Worm (Caenorhabditis elegans) whole organism, L1 larva: ENCODE data around the gene hex-5.

ENCODE experiments used
- C04F5.9 ChIP-seq: sonication (generic microtip); optimal IDR thresholded peaks from 2 replicates; lab custom pipeline; 2016; ENCODE audit warnings: missing genetic modification characterization, missing compliant biosample characterization
- C16A3.4 ChIP-seq: fragments of 150-350 bp; optimal IDR thresholded peaks from 2 replicates; lab custom pipeline; 2014; ENCODE audit warnings: missing biosample characterization, missing genetic modification characterization
- C34B4.2 ChIP-seq: sonication (generic microtip); optimal IDR thresholded peaks from 2 replicates; lab custom pipeline; 2017; ENCODE audit warnings: mild to moderate bottlenecking, missing genetic modification characterization, missing compliant biosample characterization
- Y116A8C.19 ChIP-seq: sonication (generic microtip); optimal IDR thresholded peaks from 2 replicates; lab custom pipeline; 2016; ENCODE audit warnings: missing compliant biosample characterization, missing genetic modification characterization, borderline replicate concordance
- blmp-1 ChIP-seq: fragments of 150-350 bp; optimal IDR thresholded peaks from 2 replicates; lab custom pipeline; 2014; ENCODE audit warnings: missing biosample characterization, missing genetic modification characterization
- ceh-63 ChIP-seq: fragments of 200-800 bp; sonication (Bioruptor generic); optimal IDR thresholded peaks from 2 replicates; lab custom pipeline; 2018; ENCODE audit warnings: mild to moderate bottlenecking, missing genetic modification characterization, missing compliant biosample characterization
- ceh-82 ChIP-seq, 3 experiments: fragments of 150-350 bp in 1 of 3; sonication (generic microtip) in 2 of 3; optimal IDR thresholded peaks; 2 replicates each; lab custom pipeline; 2014 to 2017; ENCODE audit warnings: missing biosample characterization in 3 of 3, missing genetic modification characterization in 3 of 3
- ceh-88 ChIP-seq: fragments of 200-800 bp; sonication (Bioruptor generic); IDR thresholded peaks from 2 replicates; pipeline ENCODE4 v1.3.6; 2022; ENCODE audit warnings: missing genetic modification characterization, missing compliant biosample characterization
- ceh-90 ChIP-seq: sonication (generic microtip); optimal IDR thresholded peaks from 2 replicates; lab custom pipeline; 2016; ENCODE audit warnings: missing genetic modification characterization, missing compliant biosample characterization
- efl-3 ChIP-seq: fragments of 200-800 bp; sonication (Bioruptor generic); optimal IDR thresholded peaks from 2 replicates; lab custom pipeline; 2018; ENCODE audit warnings: mild to moderate bottlenecking, missing genetic modification characterization, missing compliant biosample characterization
- egl-27 ChIP-seq, 2 experiments: fragments of 150-350 bp in 1 of 2; sonication (generic microtip); optimal IDR thresholded peaks; 3 replicates each; lab custom pipeline; 2017 to 2018; ENCODE audit warnings: missing biosample characterization in 2 of 2, missing genetic modification characterization in 2 of 2, missing genetic modification reagents in 2 of 2
- elt-2 ChIP-seq: sonication (generic microtip); optimal IDR thresholded peaks from 2 replicates; lab custom pipeline; 2016; ENCODE audit warnings: missing genetic modification characterization, mild to moderate bottlenecking, inconsistent platforms, missing compliant biosample characterization, missing genetic modification reagents
- elt-3 ChIP-seq, 6 experiments: fragments of 150-350 bp in 1 of 6; sonication (generic microtip); optimal IDR thresholded peaks; 2 replicates each; lab custom pipeline; 2017 to 2018; ENCODE audit warnings: missing biosample characterization in 6 of 6, missing genetic modification characterization in 6 of 6, inconsistent platforms in 1 of 6
- fkh-10 ChIP-seq: sonication (generic microtip); optimal IDR thresholded peaks from 2 replicates; lab custom pipeline; 2017; ENCODE audit warnings: missing biosample characterization, missing genetic modification reagents, missing genetic modification characterization
- fkh-4 ChIP-seq: sonication (generic microtip); optimal IDR thresholded peaks from 2 replicates; lab custom pipeline; 2016; ENCODE audit warnings: missing compliant biosample characterization, missing genetic modification characterization, borderline replicate concordance
- fkh-8 ChIP-seq: sonication (generic microtip); optimal IDR thresholded peaks from 2 replicates; lab custom pipeline; 2016; ENCODE audit warnings: mild to moderate bottlenecking, missing genetic modification characterization, missing compliant biosample characterization
- fos-1 ChIP-seq: fragments of 150-350 bp; optimal IDR thresholded peaks from 2 replicates; lab custom pipeline; 2014; ENCODE audit warnings: missing biosample characterization, missing genetic modification characterization
- hlh-17 ChIP-seq: fragments of 200-800 bp; sonication (Bioruptor generic); optimal IDR thresholded peaks from 2 replicates; lab custom pipeline; 2018; ENCODE audit warnings: missing genetic modification characterization, mild to moderate bottlenecking, missing compliant biosample characterization, moderate library complexity, borderline replicate concordance
- hlh-4 ChIP-seq: sonication (generic microtip); optimal IDR thresholded peaks from 2 replicates; lab custom pipeline; 2016; ENCODE audit warnings: mild to moderate bottlenecking, missing genetic modification characterization, missing compliant biosample characterization
- hpl-2 ChIP-seq: fragments of 150-350 bp; optimal IDR thresholded peaks from 2 replicates; lab custom pipeline; 2014; ENCODE audit warnings: missing biosample characterization, missing genetic modification reagents, missing genetic modification characterization
- isw-1 ChIP-seq: fragments of 200-800 bp; sonication (Bioruptor generic); IDR thresholded peaks from 2 replicates; pipeline ENCODE4 v1.3.6; 2022; ENCODE audit warnings: missing genetic modification characterization, missing compliant biosample characterization
- jun-1 ChIP-seq: fragments of 150-350 bp; optimal IDR thresholded peaks from 2 replicates; lab custom pipeline; 2014; ENCODE audit warnings: missing biosample characterization, missing genetic modification reagents, missing genetic modification characterization
- lin-15B ChIP-seq: fragments of 150-350 bp; sonication (generic microtip); optimal IDR thresholded peaks from 3 replicates; lab custom pipeline; 2014; ENCODE audit warnings: missing biosample characterization, missing genetic modification characterization
- lin-35 ChIP-seq, 2 experiments: fragments of 150-350 bp; optimal IDR thresholded peaks; 2 replicates each; lab custom pipeline; 2014; ENCODE audit warnings: missing biosample characterization in 2 of 2, missing genetic modification characterization in 2 of 2, missing genetic modification reagents in 2 of 2
- mdl-1 ChIP-seq, 2 experiments: fragments of 150-350 bp; optimal IDR thresholded peaks; 2 replicates each; lab custom pipeline; 2014 to 2017; ENCODE audit warnings: missing biosample characterization in 2 of 2, missing genetic modification characterization in 2 of 2, inconsistent platforms in 1 of 2
- mef-2 ChIP-seq: fragments of 150-350 bp; optimal IDR thresholded peaks from 2 replicates; lab custom pipeline; 2014; ENCODE audit warnings: missing biosample characterization, missing genetic modification characterization
- nhr-11 ChIP-seq: fragments of 150-350 bp; optimal IDR thresholded peaks from 2 replicates; lab custom pipeline; 2014; ENCODE audit warnings: missing biosample characterization, missing genetic modification characterization
- nhr-12 ChIP-seq: sonication (generic microtip); optimal IDR thresholded peaks from 2 replicates; lab custom pipeline; 2017; ENCODE audit warnings: missing biosample characterization, missing genetic modification characterization
- nhr-19 ChIP-seq: fragments of 200-800 bp; sonication (Bioruptor generic); conservative IDR thresholded peaks from 2 replicates; pipeline ENCODE4 v1.3.6; 2022; ENCODE audit warnings: missing genetic modification characterization, missing compliant biosample characterization
- nhr-20 ChIP-seq: sonication (generic microtip); optimal IDR thresholded peaks from 2 replicates; lab custom pipeline; 2016; ENCODE audit warnings: mild to moderate bottlenecking, missing genetic modification characterization, missing compliant biosample characterization
- nhr-237 ChIP-seq: fragments of 150-350 bp; optimal IDR thresholded peaks from 2 replicates; lab custom pipeline; 2014; ENCODE audit warnings: missing biosample characterization, missing genetic modification characterization
- nhr-77 ChIP-seq: fragments of 150-350 bp; optimal IDR thresholded peaks from 2 replicates; lab custom pipeline; 2014; ENCODE audit warnings: missing biosample characterization, missing genetic modification characterization
- nhr-84 ChIP-seq: sonication (generic microtip); optimal IDR thresholded peaks from 2 replicates; lab custom pipeline; 2017; ENCODE audit warnings: missing biosample characterization, missing genetic modification characterization
- nhr-85 ChIP-seq: sonication (generic microtip); peaks from one replicate; lab custom pipeline; 2016; ENCODE audit warnings: missing genetic modification characterization, inconsistent platforms, missing compliant biosample characterization
- pag-3 ChIP-seq: sonication (generic microtip); optimal IDR thresholded peaks from 2 replicates; lab custom pipeline; 2017; ENCODE audit warnings: missing genetic modification characterization, mild to moderate bottlenecking, missing compliant biosample characterization, antibody characterized with exemption, borderline replicate concordance; ENCODE audit not compliant: insufficient read depth
- sox-4 ChIP-seq: sonication (generic microtip); optimal IDR thresholded peaks from 2 replicates; lab custom pipeline; 2016; ENCODE audit warnings: missing genetic modification characterization, missing compliant biosample characterization
- sptf-1 ChIP-seq: fragments of 150-350 bp; optimal IDR thresholded peaks from 2 replicates; lab custom pipeline; 2014; ENCODE audit warnings: missing biosample characterization, missing genetic modification characterization
- sup-37 ChIP-seq: fragments of 200-800 bp; sonication (Bioruptor generic); optimal IDR thresholded peaks from 2 replicates; lab custom pipeline; 2018; ENCODE audit warnings: mild to moderate bottlenecking, missing genetic modification characterization, missing compliant biosample characterization
- tbx-2 ChIP-seq: sonication (generic microtip); optimal IDR thresholded peaks from 2 replicates; lab custom pipeline; 2016; ENCODE audit warnings: missing genetic modification characterization, missing compliant biosample characterization
- unc-98 ChIP-seq: fragments of 200-800 bp; sonication (Bioruptor generic); IDR thresholded peaks from 2 replicates; pipeline ENCODE4 v1.3.6; 2022; ENCODE audit warnings: missing genetic modification characterization, missing compliant biosample characterization
- xbp-1 ChIP-seq: sonication (generic microtip); optimal IDR thresholded peaks from 2 replicates; lab custom pipeline; 2016; ENCODE audit warnings: missing genetic modification characterization, missing compliant biosample characterization
- zag-1 ChIP-seq: fragments of 150-350 bp; optimal IDR thresholded peaks from 2 replicates; lab custom pipeline; 2014; ENCODE audit warnings: missing biosample characterization, missing genetic modification characterization

The hex-5 gene

DNA sequence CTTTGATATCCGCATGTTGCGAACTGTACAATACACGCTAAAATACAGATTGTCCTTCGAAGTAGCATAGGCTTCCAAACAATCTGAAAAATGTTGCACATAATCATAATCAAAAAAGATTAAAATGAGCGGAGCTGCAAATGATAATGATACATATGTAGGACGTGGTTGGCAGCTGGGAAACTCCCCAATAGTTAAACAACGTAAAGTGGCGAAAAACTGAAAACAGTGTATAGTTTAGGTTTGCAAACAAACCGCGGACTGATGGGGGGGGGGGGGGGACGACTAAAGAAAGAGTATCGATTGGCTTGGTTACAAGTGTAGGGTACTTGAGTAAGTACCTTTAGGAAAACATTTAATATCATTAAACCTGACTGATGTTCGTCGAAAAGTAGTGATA lies at the start of gene hex-5:
Gene hex-5 (minus strand): TSS at position 101 of the 400 bp plus-strand sequence.
- TF ChIP-seq sup-37 (GFP tag; lab: Kevin White, UChicago) (no peak), zag-1 (no peak), ceh-90 (no peak), pag-3 (tag; lab: Kevin White, UChicago) (no peak), fkh-10 (GFP tag; lab: Kevin White, UChicago) (no peak), lin-15B (no peak), mdl-1 (tag; optimal IDR thresholded peaks at IDR 0.05; lab: Kevin White, UChicago) (no peak), C34B4.2 (tag; lab: Kevin White, UChicago) (no peak), nhr-237 (tag; lab: Kevin White, UChicago) (no peak), unc-98 (GFP tag; lab: Robert Waterston, UW) (no peak)

DNA sequence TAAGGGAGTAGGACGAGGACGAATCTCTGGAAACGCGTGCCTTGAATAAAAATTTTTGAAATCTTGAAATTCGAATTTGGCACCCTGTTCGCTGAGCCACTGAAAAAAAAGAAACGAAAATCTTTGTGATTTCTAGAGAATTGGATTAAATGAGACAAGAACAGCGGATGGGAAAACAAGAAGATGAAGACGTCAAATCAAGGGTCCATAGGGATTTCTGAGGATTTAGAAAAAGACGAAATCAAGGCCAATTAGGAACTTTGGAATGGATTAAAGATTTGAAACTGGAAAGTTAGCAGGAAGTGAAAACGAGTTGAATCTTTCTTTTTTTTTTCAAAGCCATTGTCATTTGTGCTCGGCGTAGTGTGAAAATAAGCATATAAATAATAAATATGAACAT lies 49.5 kb upstream of the hex-5 start, which contains the start of gene pag-3:
Gene pag-3 (minus strand): TSS at position 101 of the 400 bp plus-strand sequence.
- TF ChIP-seq mef-2 (tag; lab: Kevin White, UChicago), result no peak
- TF ChIP-seq sox-4 (tag; lab: Kevin White, UChicago), result no peak
- TF ChIP-seq, all 84 proteins: peak for 0

DNA sequence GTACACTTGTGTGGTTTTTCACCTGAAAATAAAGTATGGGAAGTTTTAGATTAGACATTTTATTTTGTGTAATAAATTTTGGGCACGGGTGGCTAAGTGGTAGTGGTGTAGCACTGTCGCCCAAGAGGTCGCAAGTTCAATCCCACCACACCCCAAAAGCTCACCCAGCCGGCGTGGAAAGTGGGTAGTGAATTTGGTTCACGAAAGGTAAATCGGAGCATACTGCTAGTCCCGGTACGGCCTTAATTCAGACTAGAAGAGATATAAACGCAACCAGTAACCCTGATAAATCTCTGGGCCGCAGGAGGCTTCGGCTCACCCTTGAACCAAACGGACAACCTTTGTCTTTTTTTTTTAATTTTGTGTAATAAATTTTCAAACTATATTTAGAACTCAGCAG lies 46.7 kb upstream of the hex-5 start:
- TF ChIP-seq ceh-63 (GFP tag; lab: Kevin White, UChicago), result no peak
- no peak for TF ChIP-seq nhr-237 (tag; lab: Kevin White, UChicago)
- TF ChIP-seq fkh-8, result no peak
- TF ChIP-seq fos-1 (tag; lab: Kevin White, UChicago), result no peak
- no peak for TF ChIP-seq egl-27 (tag; optimal IDR thresholded peaks at IDR 0.05; lab: Kevin White, UChicago)
- TF ChIP-seq nhr-85 (tag; lab: Kevin White, UChicago), result no peak
- TF ChIP-seq xbp-1 (tag; lab: Kevin White, UChicago), result no peak
- no peak for TF ChIP-seq elt-2 (tag; lab: Kevin White, UChicago)
- no peak for TF ChIP-seq hpl-2 (GFP tag; lab: Kevin White, UChicago)
- no peak for TF ChIP-seq hlh-4 (tag; lab: Kevin White, UChicago)
- TF ChIP-seq nhr-84 (tag; lab: Kevin White, UChicago), result no peak
- TF ChIP-seq nhr-11 (tag; lab: Kevin White, UChicago), result no peak
- no peak for TF ChIP-seq nhr-20 (tag; lab: Kevin White, UChicago)

ce11 chrX:14947355-14947668 lies 42.3 kb upstream of the hex-5 start:
- TF ChIP-seq blmp-1 (tag; lab: Kevin White, UChicago) (peak; percentile 33), isw-1 (GFP tag; lab: Robert Waterston, UW) (no peak), lin-35 (GFP tag; optimal IDR thresholded peaks at IDR 0.05; lab: Kevin White, UChicago) (peak in 1 of 2 experiments; percentile 23), elt-3 (tag; optimal IDR thresholded peaks at IDR 0.05; lab: Kevin White, UChicago) (peak in 1 of 6 experiments; percentile 72), nhr-85 (tag; lab: Kevin White, UChicago) (peak; percentile 73)

DNA sequence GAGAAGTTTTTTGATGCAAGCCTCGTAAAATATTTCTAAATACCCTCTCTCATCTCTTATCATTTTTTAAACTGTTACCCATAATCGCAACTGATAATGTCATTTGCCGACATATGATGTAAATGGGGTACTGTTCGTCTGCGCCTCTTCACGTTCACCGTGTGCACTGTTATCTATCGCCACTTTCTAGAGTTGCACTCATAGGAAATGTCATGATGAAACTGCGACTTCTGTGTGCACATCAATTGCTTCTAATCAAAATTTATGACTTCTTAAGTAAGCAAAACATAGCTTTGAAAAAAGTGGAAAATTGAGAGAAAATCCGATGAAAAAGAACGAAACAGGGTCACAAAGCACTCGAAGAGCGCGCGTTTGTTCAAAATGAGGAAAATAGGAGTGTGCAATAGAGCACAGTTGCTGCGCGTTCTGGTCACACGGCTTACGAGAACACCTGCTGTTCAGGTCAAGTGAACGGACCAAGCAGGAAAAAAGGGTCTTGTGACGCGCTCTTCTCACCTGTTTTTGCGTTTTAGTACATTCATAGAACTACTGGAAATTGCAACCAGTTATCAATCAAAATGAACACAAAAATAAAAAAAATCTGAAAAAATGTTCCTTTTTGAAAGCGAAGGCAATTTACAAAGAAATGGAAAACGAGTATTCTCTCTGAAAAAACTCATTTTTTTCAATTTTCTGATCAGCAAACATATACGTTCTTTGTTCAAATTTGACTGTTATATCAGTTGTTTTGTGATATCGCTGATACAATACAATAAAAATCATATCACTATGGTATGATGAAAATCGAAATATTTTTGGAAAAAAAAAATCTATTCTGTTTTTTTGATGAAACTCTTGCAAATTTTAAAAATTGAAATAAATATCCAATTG lies 41.6 kb upstream of the hex-5 start:
- no peak for TF ChIP-seq ceh-88 (GFP tag; lab: Robert Waterston, UW)
- no peak for TF ChIP-seq hlh-4 (tag; lab: Kevin White, UChicago)
- TF ChIP-seq jun-1 (tag; lab: Kevin White, UChicago), result no peak
- no peak for TF ChIP-seq nhr-12 (tag; lab: Kevin White, UChicago)
- TF ChIP-seq pag-3 (tag; lab: Kevin White, UChicago), result no peak
- TF ChIP-seq efl-3, result no peak
- TF ChIP-seq nhr-19 (GFP tag; lab: Robert Waterston, UW), result 0 out of 2 replicates have a peak, but pooled peaks have one; percentile 3
- TF ChIP-seq ceh-82 (tag; optimal IDR thresholded peaks at IDR 0.05; lab: Kevin White, UChicago), result peak in 1 of 3 experiments; percentile 17
- TF ChIP-seq nhr-11 (tag; lab: Kevin White, UChicago), result no peak
- TF ChIP-seq tbx-2, result no peak
- no peak for TF ChIP-seq xbp-1 (tag; lab: Kevin White, UChicago)
- TF ChIP-seq nhr-84 (tag; lab: Kevin White, UChicago), result no peak
- TF ChIP-seq C16A3.4 (tag; lab: Kevin White, UChicago), result peak; percentile 28
- TF ChIP-seq unc-98 (GFP tag; lab: Robert Waterston, UW), result no peak
- TF ChIP-seq nhr-20 (tag; lab: Kevin White, UChicago), result peak; percentile 34
- peak; percentile 40 for TF ChIP-seq nhr-77
- no peak for TF ChIP-seq hlh-17 (GFP tag; lab: Kevin White, UChicago)
- TF ChIP-seq fkh-4, result no peak
- TF ChIP-seq C04F5.9, result no peak
- TF ChIP-seq sptf-1 (tag; lab: Kevin White, UChicago), result no peak
- no peak for TF ChIP-seq Y116A8C.19 (tag; lab: Kevin White, UChicago)
- no peak for TF ChIP-seq sup-37 (GFP tag; lab: Kevin White, UChicago)
- peak; percentile 98 for TF ChIP-seq elt-2 (tag; lab: Kevin White, UChicago)
